Worm (Caenorhabditis elegans) whole organism, midembryonic: ENCODE measurements around the gene R09H10.6.

Experiments used
- T22C8.4 ChIP-seq: fragments of 200-800 bp; sonication (Bioruptor generic); IDR thresholded peaks from 2 replicates; pipeline ENCODE4 v1.3.6; 2022; ENCODE audit warnings: missing genetic modification characterization, missing compliant biosample characterization
- cog-1 ChIP-seq: sonication (generic microtip); optimal IDR thresholded peaks from 2 replicates; lab custom pipeline; 2016; ENCODE audit warnings: missing genetic modification characterization, missing compliant biosample characterization
- flt-1 ChIP-seq: fragments of 200-800 bp; sonication (Bioruptor generic); IDR thresholded peaks from 2 replicates; pipeline ENCODE4 v1.3.6; 2022; ENCODE audit warnings: missing genetic modification characterization, missing compliant biosample characterization
- klf-2 ChIP-seq: fragments of 200-800 bp; sonication (Bioruptor generic); conservative IDR thresholded peaks from 2 replicates; pipeline ENCODE4 v1.3.6; 2022; ENCODE audit warnings: missing genetic modification reagents, missing genetic modification characterization, missing compliant biosample characterization
- med-1 ChIP-seq: sonication (generic microtip); optimal IDR thresholded peaks from 2 replicates; lab custom pipeline; 2017; ENCODE audit warnings: missing genetic modification characterization, mild to moderate bottlenecking, missing compliant biosample characterization, antibody characterized with exemption, missing genetic modification reagents; ENCODE audit not compliant: insufficient read depth
- ref-1 ChIP-seq: fragments of 200-800 bp; sonication (Bioruptor generic); conservative IDR thresholded peaks from 2 replicates; pipeline ENCODE4 v1.3.6; 2022; ENCODE audit warnings: missing genetic modification reagents, missing genetic modification characterization, missing compliant biosample characterization
- tab-1 ChIP-seq: fragments of 200-800 bp; sonication (Bioruptor generic); IDR thresholded peaks from 2 replicates; pipeline ENCODE4 v1.3.6; 2022; ENCODE audit warnings: missing genetic modification characterization, missing compliant biosample characterization
- ztf-23 ChIP-seq: fragments of 200-800 bp; sonication (Bioruptor generic); IDR thresholded peaks from 2 replicates; pipeline ENCODE4 v1.3.6; 2022; ENCODE audit warnings: missing genetic modification reagents, missing genetic modification characterization, missing compliant biosample characterization
- ztf-29 ChIP-seq: fragments of 200-800 bp; sonication (Bioruptor generic); IDR thresholded peaks from 2 replicates; pipeline ENCODE4 v1.3.6; 2022; ENCODE audit warnings: missing genetic modification reagents, missing genetic modification characterization, missing compliant biosample characterization

The R09H10.6 gene

DNA sequence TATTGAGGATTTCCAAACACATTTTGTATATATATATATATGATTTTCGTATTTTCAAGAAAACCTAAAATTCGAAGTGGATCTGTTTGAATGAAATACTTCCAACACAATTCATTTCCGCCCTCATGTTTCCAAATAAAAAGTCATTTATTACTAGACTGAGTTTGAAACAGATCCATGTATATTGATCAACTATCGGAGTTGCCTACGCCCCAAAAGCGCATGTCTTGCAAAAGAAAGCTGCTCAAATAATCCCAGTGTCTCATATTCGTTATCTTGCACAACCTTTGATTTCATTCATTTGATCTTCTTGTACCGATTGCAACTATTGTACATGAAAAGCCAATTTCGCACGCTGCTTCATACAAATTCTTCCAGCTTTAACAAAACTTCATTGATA is 5.7 kb upstream of the R09H10.6 start, which contains the start of gene R09H10.2:
TSS of gene R09H10.2 (plus strand) at position 301 of the 400 bp plus-strand sequence.
- TF ChIP-seq flt-1 (GFP tag; lab: Robert Waterston, UW) = no peak
- no peak for TF ChIP-seq cog-1 (tag; lab: Kevin White, UChicago)
- TF ChIP-seq ref-1 (GFP tag; lab: Robert Waterston, UW) = no peak
- TF ChIP-seq ztf-29 (GFP tag; lab: Robert Waterston, UW) = no peak
- TF ChIP-seq tab-1 = no peak
- no peak for TF ChIP-seq med-1 (GFP tag; lab: Kevin White, UChicago)
- no peak for TF ChIP-seq ztf-23 (GFP tag; lab: Robert Waterston, UW)
- no peak for TF ChIP-seq klf-2 (GFP tag; lab: Robert Waterston, UW)
- no peak for TF ChIP-seq T22C8.4 (GFP tag; lab: Robert Waterston, UW)

- TF ChIP-seq ztf-23 (GFP tag; lab: Robert Waterston, UW) = no peak
- TF ChIP-seq ztf-29 (GFP tag; lab: Robert Waterston, UW) = no peak
These were observed 1.7 kb upstream of the R09H10.6 start, which contains the start of gene R09H10.3 for ce11 chrIV:10606575-10607080. TSS of gene R09H10.3 (plus strand) at chrIV:10607030.

DNA sequence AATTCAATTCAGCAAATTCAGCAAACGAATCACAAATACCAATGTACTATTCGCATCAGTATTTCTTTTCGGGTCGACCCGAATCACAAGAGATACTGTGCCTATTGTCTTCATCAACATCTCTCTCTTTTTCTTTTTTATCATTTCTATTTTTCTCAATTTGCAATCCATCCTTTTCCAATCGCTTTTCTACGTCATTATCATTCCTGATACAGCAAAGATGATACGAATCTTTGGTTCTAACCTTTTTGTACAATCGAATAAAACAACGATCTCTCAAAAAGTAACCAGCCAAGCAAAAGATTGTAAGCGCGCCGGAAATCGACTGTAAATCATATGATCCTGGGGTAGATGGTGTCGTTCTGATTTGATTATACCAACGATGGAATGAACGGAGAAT is 1.5 kb downstream of the R09H10.6 start:
- TF ChIP-seq T22C8.4 (GFP tag; lab: Robert Waterston, UW) = no peak
- no peak for TF ChIP-seq tab-1
- no peak for TF ChIP-seq ref-1 (GFP tag; lab: Robert Waterston, UW)

DNA sequence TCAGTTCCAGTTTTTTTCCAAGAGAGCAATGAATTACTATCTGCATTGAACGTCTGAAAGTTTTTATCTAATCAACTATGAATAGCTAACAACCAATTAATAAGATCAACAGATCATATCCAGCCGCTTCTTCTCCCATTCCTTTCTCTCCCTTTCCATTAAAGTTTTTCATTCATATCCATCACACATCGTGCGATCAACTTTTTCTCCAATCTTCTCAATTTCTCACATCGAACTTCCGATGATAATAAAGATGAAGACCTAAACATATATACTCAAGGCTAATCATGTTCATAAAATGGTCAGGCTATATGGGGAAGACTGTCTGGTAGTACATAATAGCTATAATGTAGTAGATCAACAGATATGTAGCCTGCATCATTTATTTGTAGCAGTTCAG is 3.9 kb downstream of the R09H10.6 start:
- no peak for TF ChIP-seq tab-1
- no peak for TF ChIP-seq T22C8.4 (GFP tag; lab: Robert Waterston, UW)
- TF ChIP-seq ztf-29 (GFP tag; lab: Robert Waterston, UW) = no peak
- no peak for TF ChIP-seq klf-2 (GFP tag; lab: Robert Waterston, UW)
- TF ChIP-seq flt-1 (GFP tag; lab: Robert Waterston, UW) = no peak
- no peak for TF ChIP-seq med-1 (GFP tag; lab: Kevin White, UChicago)
- TF ChIP-seq ref-1 (GFP tag; lab: Robert Waterston, UW) = no peak
- TF ChIP-seq cog-1 (tag; lab: Kevin White, UChicago) = no peak
- TF ChIP-seq ztf-23 (GFP tag; lab: Robert Waterston, UW) = no peak

DNA sequence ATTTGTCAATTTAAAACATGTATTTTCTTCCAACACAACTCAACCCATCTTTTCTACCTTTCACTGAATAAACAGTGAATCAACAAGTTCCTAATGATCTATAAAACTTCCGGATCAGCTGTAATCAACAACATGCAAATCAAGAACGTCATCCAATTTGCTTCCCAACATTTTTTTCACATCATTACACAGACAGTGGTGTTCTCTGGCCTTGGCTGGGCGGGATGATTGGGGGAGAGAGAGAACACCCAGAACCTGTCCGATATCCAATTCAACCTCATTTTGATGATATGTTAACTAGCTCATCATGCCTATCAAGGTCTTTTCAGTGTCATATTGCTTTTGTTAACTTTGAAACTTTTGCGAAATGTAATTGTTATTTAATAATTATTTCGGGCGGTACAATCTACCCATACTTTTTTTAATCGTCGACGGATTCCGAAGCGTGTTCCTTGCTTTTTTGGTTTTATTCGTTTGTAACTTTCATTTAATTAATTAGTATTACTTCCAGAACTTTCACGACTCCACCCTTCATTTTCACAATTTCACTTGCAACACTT is 6.6 kb downstream of the R09H10.6 start, which contains the start of gene ptr-14:
TSS of gene ptr-14 (plus strand) at position 510 of the 560 bp plus-strand sequence.
- TF ChIP-seq med-1 (GFP tag; lab: Kevin White, UChicago) (no peak), ztf-23 (GFP tag; lab: Robert Waterston, UW) (no peak)

ce11 chrIV:10616366-10616765 is 8.0 kb downstream of the R09H10.6 start:
- no peak for TF ChIP-seq tab-1
- TF ChIP-seq klf-2 (GFP tag; lab: Robert Waterston, UW) = no peak
- TF ChIP-seq cog-1 (tag; lab: Kevin White, UChicago) = no peak
- TF ChIP-seq flt-1 (GFP tag; lab: Robert Waterston, UW) = no peak
- TF ChIP-seq T22C8.4 (GFP tag; lab: Robert Waterston, UW) = no peak
- no peak for TF ChIP-seq ztf-29 (GFP tag; lab: Robert Waterston, UW)
- no peak for TF ChIP-seq ref-1 (GFP tag; lab: Robert Waterston, UW)
- TF ChIP-seq ztf-23 (GFP tag; lab: Robert Waterston, UW) = no peak
- no peak for TF ChIP-seq med-1 (GFP tag; lab: Kevin White, UChicago)

DNA sequence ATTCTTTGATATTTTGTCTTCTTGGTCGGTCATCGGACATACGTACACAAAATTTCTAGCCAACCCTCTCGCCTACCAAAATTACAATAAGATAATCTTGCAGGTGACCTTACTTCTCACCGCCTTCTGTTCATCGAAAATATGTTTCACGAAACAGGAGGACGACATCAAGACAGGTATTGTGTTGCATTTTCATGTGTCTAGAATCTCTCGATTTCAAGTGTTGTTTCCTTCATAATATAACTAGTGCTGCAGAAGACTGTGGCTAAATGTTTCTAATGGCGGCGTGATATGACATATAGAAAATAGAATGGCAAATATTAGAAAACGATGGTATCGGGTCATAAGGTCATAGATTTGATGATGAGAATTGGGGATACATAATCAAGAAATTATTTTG is 8.7 kb downstream of the R09H10.6 start:
- TF ChIP-seq cog-1 (tag; lab: Kevin White, UChicago) = no peak
- TF ChIP-seq ztf-23 (GFP tag; lab: Robert Waterston, UW) = no peak
- TF ChIP-seq klf-2 (GFP tag; lab: Robert Waterston, UW) = no peak
- TF ChIP-seq T22C8.4 (GFP tag; lab: Robert Waterston, UW) = no peak
- no peak for TF ChIP-seq tab-1
- TF ChIP-seq ref-1 (GFP tag; lab: Robert Waterston, UW) = no peak
- TF ChIP-seq med-1 (GFP tag; lab: Kevin White, UChicago) = no peak
- no peak for TF ChIP-seq flt-1 (GFP tag; lab: Robert Waterston, UW)
- no peak for TF ChIP-seq ztf-29 (GFP tag; lab: Robert Waterston, UW)

DNA sequence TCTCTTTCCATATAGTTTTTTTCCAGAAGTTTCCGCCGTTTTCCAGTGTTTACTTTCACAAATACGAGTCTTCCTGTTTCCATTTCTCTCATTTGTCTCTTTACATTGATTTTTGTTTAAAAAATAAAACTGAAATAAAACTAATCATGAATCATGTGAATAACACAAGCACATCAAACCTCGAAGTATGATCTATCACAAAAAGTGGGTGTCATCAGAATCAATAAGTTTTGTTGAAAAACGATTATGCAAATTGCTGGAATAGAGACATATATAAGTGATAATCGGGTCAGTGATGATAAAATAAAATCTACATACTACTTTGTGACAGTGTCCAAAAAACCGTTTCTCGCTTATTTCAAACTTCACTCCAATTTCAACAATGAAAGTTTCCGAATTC is 12.4 kb downstream of the R09H10.6 start, which contains the start of gene R09H10.7:
TSS of gene R09H10.7 (plus strand) at position 301 of the 400 bp plus-strand sequence.
- TF ChIP-seq flt-1 (GFP tag; lab: Robert Waterston, UW) (no peak), cog-1 (tag; lab: Kevin White, UChicago) (no peak), tab-1 (no peak), T22C8.4 (GFP tag; lab: Robert Waterston, UW) (no peak), ref-1 (GFP tag; lab: Robert Waterston, UW) (no peak), klf-2 (GFP tag; lab: Robert Waterston, UW) (no peak), ztf-29 (GFP tag; lab: Robert Waterston, UW) (no peak), med-1 (GFP tag; lab: Kevin White, UChicago) (no peak), ztf-23 (GFP tag; lab: Robert Waterston, UW) (no peak)

ce11 chrIV:10628724-10629123 is 20.3 kb downstream of the R09H10.6 start, which contains the start of gene R09H10.5:
TSS of gene R09H10.5 (minus strand) at chrIV:10628829.
- TF ChIP-seq T22C8.4 (GFP tag; lab: Robert Waterston, UW) (no peak), flt-1 (GFP tag; lab: Robert Waterston, UW) (no peak), tab-1 (no peak), klf-2 (GFP tag; lab: Robert Waterston, UW) (no peak), ztf-23 (GFP tag; lab: Robert Waterston, UW) (no peak), med-1 (GFP tag; lab: Kevin White, UChicago) (no peak), cog-1 (tag; lab: Kevin White, UChicago) (no peak), ref-1 (GFP tag; lab: Robert Waterston, UW) (no peak), ztf-29 (GFP tag; lab: Robert Waterston, UW) (no peak)
